Fruit fly (Drosophila melanogaster): Measurements from ENCODE around the gene CG34051.
A peak's percentile ranks its signal among the peaks of the same experiment; 100 is the strongest.

The CG34051 gene

dm6 chr2L:19941352-19941851 is 19.4 kb downstream of the CG34051 start (continued):
- peak; percentile 7 for TF ChIP-seq MTF-1 (GFP tag; optimal IDR thresholded peaks at IDR 0.05; ENCODE audit: borderline replicate concordance)
- TF ChIP-seq CG18619 (GFP tag; optimal IDR thresholded peaks at IDR 0.05): peak; percentile 79
- TF ChIP-seq CG10147 (GFP tag; optimal IDR thresholded peaks at IDR 0.05): peak; percentile 7
- TF ChIP-seq sug (tag; optimal IDR thresholded peaks at IDR 0.05): peak; percentile 43
- peak; percentile 95 for TF ChIP-seq CG2120 (GFP tag; optimal IDR thresholded peaks at IDR 0.05)
- peak; percentile 57 for TF ChIP-seq CG17568 (GFP tag; optimal IDR thresholded peaks at IDR 0.05)
- peak; percentile 88 for TF ChIP-seq gsb (GFP tag; IDR thresholded peaks at IDR 0.05)
- peak; percentile 92 for TF ChIP-seq CG3847 (GFP tag; IDR thresholded peaks at IDR 0.05)
- no peak for TF ChIP-seq z (GFP tag; IDR thresholded peaks at IDR 0.05)
- peak; percentile 66 for TF ChIP-seq CG10267 (tag; optimal IDR thresholded peaks at IDR 0.05)
- peak; percentile 80 for TF ChIP-seq pnt (GFP tag; optimal IDR thresholded peaks at IDR 0.05)
- peak; percentile 71 for TF ChIP-seq CG2875 (GFP tag; optimal IDR thresholded peaks at IDR 0.05)
- peak; percentile 71 for TF ChIP-seq dm (GFP tag; optimal IDR thresholded peaks at IDR 0.05)
- TF ChIP-seq BtbVII (GFP tag; optimal IDR thresholded peaks at IDR 0.05): peak; percentile 84
- no peak for TF ChIP-seq MESR4 (GFP tag; optimal IDR thresholded peaks at IDR 0.05)
- peak; percentile 15 for TF ChIP-seq exex (tag; optimal IDR thresholded peaks at IDR 0.05)
- TF ChIP-seq h (optimal IDR thresholded peaks at IDR 0.05): no peak
- peak; percentile 36 for TF ChIP-seq CG4707 (GFP tag; optimal IDR thresholded peaks at IDR 0.05)
- peak; percentile 19 for TF ChIP-seq ftz-f1 (GFP tag; optimal IDR thresholded peaks at IDR 0.05)
- peak; percentile 86 for TF ChIP-seq Gug (GFP tag; IDR thresholded peaks at IDR 0.05)
- peak; percentile 79 for TF ChIP-seq phol (tag; optimal IDR thresholded peaks at IDR 0.05)
- TF ChIP-seq CG9437 (GFP tag; optimal IDR thresholded peaks at IDR 0.05): peak; percentile 70
- TF ChIP-seq zen (tag; optimal IDR thresholded peaks at IDR 0.05): peak; percentile 56
- peak; percentile 68 for TF ChIP-seq D19B (GFP tag; optimal IDR thresholded peaks at IDR 0.05)
- TF ChIP-seq vnd (GFP tag; IDR thresholded peaks at IDR 0.05; ENCODE audit: partially characterized antibody): no peak
- TF ChIP-seq gfzf (GFP tag; optimal IDR thresholded peaks at IDR 0.05): no peak
- no peak for TF ChIP-seq CG34224 (GFP tag; IDR thresholded peaks at IDR 0.05; ENCODE audit: partially characterized antibody)
- peak; percentile 85 for TF ChIP-seq Dip3 (GFP tag; optimal IDR thresholded peaks at IDR 0.05)
- TF ChIP-seq Elba2 (GFP tag; optimal IDR thresholded peaks at IDR 0.05): no peak
- peak in 1 of 2 experiments; percentile 33 for TF ChIP-seq Hr78 (GFP tag; optimal IDR thresholded peaks at IDR 0.05)
- peak; percentile 59 to 71 for TF ChIP-seq Pdp1 (GFP tag; optimal IDR thresholded peaks at IDR 0.05)
- peak; percentile 28 for TF ChIP-seq grn (GFP tag; optimal IDR thresholded peaks at IDR 0.05)
- TF ChIP-seq CG16815 (GFP tag; optimal IDR thresholded peaks at IDR 0.05): peak; percentile 64
- peak; percentile 28 for TF ChIP-seq CG33213 (GFP tag; optimal IDR thresholded peaks at IDR 0.05)
- TF ChIP-seq CG8089 (GFP tag; optimal IDR thresholded peaks at IDR 0.05): peak; percentile 75
- peak; percentile 52 for TF ChIP-seq ttk (GFP tag; IDR thresholded peaks at IDR 0.05)
- TF ChIP-seq Xrp1 (GFP tag; IDR thresholded peaks at IDR 0.05): peak; percentile 94
- TF ChIP-seq prd (optimal IDR thresholded peaks at IDR 0.05): no peak
- TF ChIP-seq prd (GFP tag; IDR thresholded peaks at IDR 0.05): peak; percentile 95
- TF ChIP-seq ems (GFP tag; optimal IDR thresholded peaks at IDR 0.05): peak; percentile 56
- TF ChIP-seq Atf-2 (GFP tag; optimal IDR thresholded peaks at IDR 0.05): peak; percentile 87
- peak; percentile 41 for TF ChIP-seq CG15696 (tag; optimal IDR thresholded peaks at IDR 0.05)
- peak; percentile 86 for TF ChIP-seq CG1603 (tag; optimal IDR thresholded peaks at IDR 0.05)
- TF ChIP-seq CG4360 (GFP tag; IDR thresholded peaks at IDR 0.05): peak; percentile 63
- peak; percentile 73 for TF ChIP-seq CG3281 (GFP tag; optimal IDR thresholded peaks at IDR 0.05)
- peak; percentile 57 for TF ChIP-seq CG3065 (GFP tag; optimal IDR thresholded peaks at IDR 0.05)
- TF ChIP-seq pum (GFP tag; optimal IDR thresholded peaks at IDR 0.05): peak; percentile 75
- TF ChIP-seq CG6175 (GFP tag; IDR thresholded peaks at IDR 0.05): peak; percentile 88
- peak; percentile 91 for TF ChIP-seq Side (GFP tag; optimal IDR thresholded peaks at IDR 0.05)
- TF ChIP-seq CG12942 (GFP tag; optimal IDR thresholded peaks at IDR 0.05): peak; percentile 70
- peak; percentile 82 for TF ChIP-seq org-1 (GFP tag; optimal IDR thresholded peaks at IDR 0.05)
